Fruit fly (Drosophila melanogaster) S2 (cell line): Measurements from ENCODE around the gene CG15130.

Experiments used
- CG8478 ChIP-seq: fragments of >200 bp; optimal IDR thresholded peaks from 2 replicates; lab custom pipeline; 2018
- CTCF ChIP-seq, 2 experiments: fragments of >200 bp; optimal IDR thresholded peaks; 2 replicates each; lab custom pipeline; 2018

DNA sequence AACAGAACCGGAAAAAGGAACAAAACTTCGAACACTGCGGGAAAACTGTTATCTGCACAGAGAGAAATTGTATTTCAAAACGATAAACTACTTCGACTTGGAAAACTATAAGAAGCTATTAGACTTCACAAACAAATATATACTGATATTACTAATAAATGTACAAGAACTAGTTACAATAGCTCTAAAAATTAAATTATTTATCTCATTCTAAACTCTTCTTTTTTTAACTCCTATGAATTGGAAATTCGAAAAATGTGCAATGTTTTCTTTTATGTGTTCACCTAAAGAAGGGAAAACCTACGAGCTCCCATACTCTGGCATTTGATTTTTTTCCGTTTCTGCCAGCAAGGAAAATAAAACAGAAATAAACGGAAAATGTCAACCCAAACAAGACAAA, 23.1 kb downstream of the CG15130 start:
- TF ChIP-seq CG8478 (lab: Kevin White, UChicago), result no peak
- TF ChIP-seq CTCF (optimal IDR thresholded peaks at IDR 0.05; lab: Kevin White, UChicago), result no peak
